Fruit fly (Drosophila melanogaster) whole organism, pupa: ENCODE results near the gene st.

Source experiments
- CG12605 ChIP-seq: fragments of 200-800 bp; sonication (Bioruptor generic); IDR thresholded peaks from 2 replicates; pipeline ENCODE4 v1.3.6; 2022; ENCODE audit warnings: missing biosample characterization, missing genetic modification characterization
- CG14655 ChIP-seq: fragments of 200-800 bp; sonication (Bioruptor generic); optimal IDR thresholded peaks from 3 replicates; lab custom pipeline; 2017; ENCODE audit warnings: mild to moderate bottlenecking, missing biosample characterization, missing genetic modification reagents, missing genetic modification characterization
- CG15710 ChIP-seq: fragments of 200-800 bp; sonication (Bioruptor generic); optimal IDR thresholded peaks from 2 replicates; lab custom pipeline; 2018; ENCODE audit warnings: missing biosample characterization, mild to moderate bottlenecking, missing genetic modification characterization, moderate library complexity
- CG17806 ChIP-seq: fragments of 200-800 bp; sonication (Bioruptor generic); optimal IDR thresholded peaks from 2 replicates; lab custom pipeline; 2018; ENCODE audit warnings: missing biosample characterization, mild to moderate bottlenecking, missing genetic modification characterization, moderate library complexity
- CG32121 ChIP-seq: fragments of 200-800 bp; sonication (Bioruptor generic); IDR thresholded peaks from 2 replicates; pipeline ENCODE4 v1.3.6; 2022; ENCODE audit warnings: missing biosample characterization, missing genetic modification characterization
- CG34367 ChIP-seq: fragments of 200-800 bp; sonication (Bioruptor generic); optimal IDR thresholded peaks from 2 replicates; lab custom pipeline; 2018; ENCODE audit warnings: missing biosample characterization, mild to moderate bottlenecking, missing genetic modification characterization
- CG4496 ChIP-seq: fragments of 200-800 bp; sonication (Bioruptor generic); IDR thresholded peaks from 3 replicates; pipeline ENCODE4 v1.3.6; 2022; ENCODE audit warnings: missing biosample characterization, missing genetic modification characterization
- CG8159 ChIP-seq: fragments of 200-800 bp; sonication (Bioruptor generic); optimal IDR thresholded peaks from 3 replicates; lab custom pipeline; 2018; ENCODE audit warnings: missing biosample characterization, mild to moderate bottlenecking, missing genetic modification characterization, moderate library complexity
- CG8301 ChIP-seq: fragments of 200-800 bp; sonication (Bioruptor generic); optimal IDR thresholded peaks from 2 replicates; lab custom pipeline; 2018; ENCODE audit warnings: missing biosample characterization, mild to moderate bottlenecking, missing genetic modification characterization
- CG9948 ChIP-seq: fragments of 200-800 bp; sonication (Bioruptor generic); optimal IDR thresholded peaks from 2 replicates; lab custom pipeline; 2018; ENCODE audit warnings: missing biosample characterization, mild to moderate bottlenecking, missing genetic modification characterization, moderate library complexity
- D1 ChIP-seq: fragments of 200-800 bp; sonication (Bioruptor generic); optimal IDR thresholded peaks from 2 replicates; lab custom pipeline; 2018; ENCODE audit warnings: missing biosample characterization, mild to moderate bottlenecking, missing genetic modification characterization, moderate library complexity
- EcR ChIP-seq: fragments of 200-800 bp; sonication (Bioruptor generic); optimal IDR thresholded peaks from 3 replicates; lab custom pipeline; 2019; ENCODE audit warnings: missing biosample characterization, missing genetic modification characterization, mild to moderate bottlenecking, moderate library complexity, missing genetic modification reagents
- Ets98B ChIP-seq: fragments of 200-800 bp; sonication (Bioruptor generic); IDR thresholded peaks from 2 replicates; pipeline ENCODE4 v1.3.6; 2022; ENCODE audit warnings: missing biosample characterization, missing genetic modification characterization
- Pif1A ChIP-seq: fragments of 200-800 bp; sonication (Bioruptor generic); optimal IDR thresholded peaks from 3 replicates; lab custom pipeline; 2016; ENCODE audit warnings: missing biosample characterization, missing genetic modification characterization
- Pif1B ChIP-seq: fragments of 200-800 bp; sonication (Bioruptor generic); optimal IDR thresholded peaks from 3 replicates; lab custom pipeline; 2016; ENCODE audit warnings: missing biosample characterization, missing genetic modification characterization
- Snoo ChIP-seq: fragments of 200-800 bp; sonication (Bioruptor generic); optimal IDR thresholded peaks from 3 replicates; lab custom pipeline; 2017; ENCODE audit warnings: missing biosample characterization, mild to moderate bottlenecking, missing genetic modification characterization, inconsistent platforms
- fd96Ca ChIP-seq: fragments of 200-800 bp; sonication (Bioruptor generic); IDR thresholded peaks from 3 replicates; pipeline ENCODE4 v1.3.6; 2022; ENCODE audit warnings: missing biosample characterization, missing genetic modification characterization
- gl ChIP-seq: fragments of 200-800 bp; sonication (Bioruptor generic); optimal IDR thresholded peaks from 2 replicates; lab custom pipeline; 2018; ENCODE audit warnings: missing biosample characterization, mild to moderate bottlenecking, missing genetic modification characterization
- rn ChIP-seq: fragments of 200-800 bp; sonication (Bioruptor generic); IDR thresholded peaks from 2 replicates; pipeline ENCODE4 v1.3.6; 2022; ENCODE audit warnings: missing biosample characterization, missing genetic modification characterization

Gene st

dm6 chr3L:16544220-16544619, 46.8 kb downstream of the st start:
- no peak for TF ChIP-seq CG15710
- no peak for TF ChIP-seq gl (tag; lab: Kevin White, UChicago)
- TF ChIP-seq CG9948 (tag; lab: Kevin White, UChicago): no peak
- TF ChIP-seq CG17806 (tag; lab: Kevin White, UChicago): no peak
- no peak for TF ChIP-seq D1 (tag; lab: Kevin White, UChicago)
- no peak for TF ChIP-seq EcR (GFP tag; lab: Kevin White, UChicago)
- no peak for TF ChIP-seq CG4496 (GFP tag; lab: Robert Waterston, UW)
- TF ChIP-seq CG8301: no peak
- no peak for TF ChIP-seq CG34367 (tag; lab: Kevin White, UChicago)
- no peak for TF ChIP-seq Snoo (tag; lab: Kevin White, UChicago)
- no peak for TF ChIP-seq CG14655 (GFP tag; lab: Kevin White, UChicago)
- no peak for TF ChIP-seq Ets98B (GFP tag; lab: Robert Waterston, UW)
- TF ChIP-seq rn (GFP tag; lab: Robert Waterston, UW): no peak
- no peak for TF ChIP-seq Pif1B (GFP tag; lab: Kevin White, UChicago)

- TF ChIP-seq CG12605 (no peak), D1 (tag; lab: Kevin White, UChicago) (no peak), CG34367 (tag; lab: Kevin White, UChicago) (no peak), Snoo (tag; lab: Kevin White, UChicago) (no peak), CG8159 (tag; lab: Kevin White, UChicago) (no peak), gl (tag; lab: Kevin White, UChicago) (no peak), CG9948 (tag; lab: Kevin White, UChicago) (no peak), CG32121 (no peak), fd96Ca (GFP tag; lab: Robert Waterston, UW) (no peak), rn (GFP tag; lab: Robert Waterston, UW) (no peak), Pif1A (GFP tag; lab: Kevin White, UChicago) (no peak), Pif1B (GFP tag; lab: Kevin White, UChicago) (no peak), CG4496 (GFP tag; lab: Robert Waterston, UW) (no peak)
- TF ChIP-seq, all 21 proteins: peak for 0
Observed at dm6 chr3L:16545511-16545910, 48.1 kb downstream of the st start, which contains the start of gene CG13033. CG13033 (minus strand) TSS chr3L:16545628.

DNA sequence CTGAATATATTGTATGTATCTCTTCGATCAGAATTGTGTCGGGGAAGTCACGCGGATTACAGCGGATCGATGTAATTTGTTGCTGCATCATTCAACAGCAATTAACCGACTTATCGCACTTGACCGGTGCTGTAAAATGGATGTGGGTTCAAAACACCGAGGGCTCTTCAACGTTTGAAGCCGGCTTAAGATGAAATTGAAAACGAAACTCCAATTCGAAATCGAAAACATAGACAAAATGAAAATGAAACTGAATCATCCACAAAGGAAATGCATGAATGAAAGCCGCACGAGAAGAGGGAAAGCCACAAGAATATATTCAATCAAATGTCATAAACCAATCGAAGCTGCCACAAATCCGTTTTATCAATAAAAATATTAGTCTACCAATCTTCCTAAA, 48.7 kb downstream of the st start:
- TF ChIP-seq EcR (GFP tag; lab: Kevin White, UChicago) (no peak), CG9948 (tag; lab: Kevin White, UChicago) (no peak), rn (GFP tag; lab: Robert Waterston, UW) (no peak)
